Fruit fly (Drosophila melanogaster) whole organism, embryonic: ENCODE results near the gene Vm32E.
A peak's percentile ranks its signal among the peaks of the same experiment; 100 is the strongest.

Experiments
- Abd-B ChIP-seq: fragments of 200-800 bp; sonication (Bioruptor generic); optimal IDR thresholded peaks from 2 replicates; lab custom pipeline; 2018; ENCODE audit warnings: missing biosample characterization, mild to moderate bottlenecking, missing genetic modification characterization, moderate library complexity
- Ada2b ChIP-seq: fragments of 200-800 bp; sonication (Bioruptor generic); IDR thresholded peaks from 2 replicates; pipeline ENCODE4 v1.3.6; 2022; ENCODE audit warnings: missing biosample characterization, missing genetic modification characterization
- Adf1 ChIP-seq: fragments of 200-800 bp; sonication (Bioruptor generic); IDR thresholded peaks from 2 replicates; pipeline ENCODE4 v1.3.6; 2022; ENCODE audit warnings: missing biosample characterization, missing genetic modification characterization
- Asciz ChIP-seq: fragments of 200-800 bp; sonication (Bioruptor generic); optimal IDR thresholded peaks from 2 replicates; lab custom pipeline; 2017; ENCODE audit warnings: missing biosample characterization, mild to moderate bottlenecking, missing genetic modification characterization, missing genetic modification reagents
- CG10209 ChIP-seq: fragments of 200-800 bp; sonication (Bioruptor generic); optimal IDR thresholded peaks from 3 replicates; lab custom pipeline; 2017; ENCODE audit warnings: missing biosample characterization, mild to moderate bottlenecking, missing genetic modification characterization, missing genetic modification reagents
- CG10462 ChIP-seq: fragments of 200-800 bp; sonication (Bioruptor generic); optimal IDR thresholded peaks from 2 replicates; lab custom pipeline; 2016; ENCODE audit warnings: missing biosample characterization, missing genetic modification characterization
- CG11723 ChIP-seq: fragments of 200-800 bp; sonication (Bioruptor generic); optimal IDR thresholded peaks from 2 replicates; lab custom pipeline; 2017; ENCODE audit warnings: missing biosample characterization, mild to moderate bottlenecking, missing genetic modification characterization
- CG12236 ChIP-seq: fragments of 200-800 bp; sonication (Bioruptor generic); optimal IDR thresholded peaks from 2 replicates; lab custom pipeline; 2016; ENCODE audit warnings: missing biosample characterization, missing genetic modification characterization
- CG12659 ChIP-seq: fragments of 200-800 bp; sonication (Bioruptor generic); optimal IDR thresholded peaks from 3 replicates; lab custom pipeline; 2017; ENCODE audit warnings: mild to moderate bottlenecking, missing biosample characterization, missing genetic modification reagents, missing genetic modification characterization
- CG1529 ChIP-seq: fragments of 200-800 bp; sonication (Bioruptor generic); optimal IDR thresholded peaks from 3 replicates; lab custom pipeline; 2018; ENCODE audit warnings: missing biosample characterization, missing genetic modification characterization
- CG15601 ChIP-seq: fragments of 200-800 bp; sonication (Bioruptor generic); optimal IDR thresholded peaks from 3 replicates; lab custom pipeline; 2019; ENCODE audit warnings: missing biosample characterization, mild to moderate bottlenecking, missing genetic modification characterization, moderate library complexity
- CG1832 ChIP-seq: fragments of 200-800 bp; sonication (Bioruptor generic); optimal IDR thresholded peaks from 2 replicates; lab custom pipeline; 2017; ENCODE audit warnings: missing biosample characterization, mild to moderate bottlenecking, missing genetic modification characterization, inconsistent platforms
- CG30403 ChIP-seq: fragments of 200-800 bp; sonication (Bioruptor generic); optimal IDR thresholded peaks from 3 replicates; lab custom pipeline; 2016; ENCODE audit warnings: missing biosample characterization, missing genetic modification characterization
- CG31224 ChIP-seq: fragments of 200-800 bp; sonication (Bioruptor generic); IDR thresholded peaks from 2 replicates; pipeline ENCODE4 v1.3.6; 2022; ENCODE audit warnings: missing biosample characterization, missing genetic modification characterization
- CG32532 ChIP-seq: fragments of 200-800 bp; sonication (Bioruptor generic); IDR thresholded peaks from 2 replicates; pipeline ENCODE4 v1.3.6; 2022; ENCODE audit warnings: missing biosample characterization, missing genetic modification characterization
- CG32772 ChIP-seq: fragments of 200-800 bp; sonication (Bioruptor generic); IDR thresholded peaks from 2 replicates; pipeline ENCODE4 v1.3.6; 2022; ENCODE audit warnings: missing biosample characterization, missing genetic modification characterization
- CG3281 ChIP-seq: fragments of 200-800 bp; sonication (Bioruptor generic); optimal IDR thresholded peaks from 3 replicates; lab custom pipeline; 2017; ENCODE audit warnings: missing biosample characterization, mild to moderate bottlenecking, missing genetic modification characterization
- CG3407 ChIP-seq: fragments of 200-800 bp; sonication (Bioruptor generic); optimal IDR thresholded peaks from 2 replicates; lab custom pipeline; 2018; ENCODE audit warnings: missing biosample characterization, mild to moderate bottlenecking, missing genetic modification characterization
- CG4282 ChIP-seq: fragments of 200-800 bp; sonication (Bioruptor generic); optimal IDR thresholded peaks from 2 replicates; lab custom pipeline; 2016; ENCODE audit warnings: missing biosample characterization, missing genetic modification characterization
- CG7963 ChIP-seq: fragments of 200-800 bp; sonication (Bioruptor generic); IDR thresholded peaks from 3 replicates; pipeline ENCODE4 v1.3.6; 2022; ENCODE audit warnings: missing biosample characterization, missing genetic modification characterization; ENCODE audit not compliant: partially characterized antibody
- CG9609 ChIP-seq: fragments of 200-800 bp; sonication (Bioruptor generic); optimal IDR thresholded peaks from 3 replicates; lab custom pipeline; 2016; ENCODE audit warnings: missing biosample characterization, missing genetic modification characterization
- CTCF ChIP-seq: fragments of 200-800 bp; sonication (Bioruptor generic); optimal IDR thresholded peaks from 2 replicates; lab custom pipeline; 2017; ENCODE audit warnings: missing biosample characterization, mild to moderate bottlenecking, missing genetic modification characterization, moderate library complexity
- CoRest ChIP-seq: fragments of 200-800 bp; sonication (Bioruptor generic); optimal IDR thresholded peaks from 3 replicates; lab custom pipeline; 2018; ENCODE audit warnings: missing biosample characterization, mild to moderate bottlenecking, missing genetic modification characterization, moderate library complexity
- D ChIP-seq, 2 experiments: fragments of 200-800 bp in 1 of 2; fragments of >200 bp in 1 of 2; sonication (Bioruptor generic) in 1 of 2; optimal IDR thresholded peaks; 2 replicates in 1 of 2; 3 replicates in 1 of 2; lab custom pipeline; 2017; ENCODE audit warnings: mild to moderate bottlenecking in 1 of 2, missing biosample characterization in 1 of 2, missing genetic modification characterization in 1 of 2, missing genetic modification reagents in 1 of 2
- Dip2 ChIP-seq: fragments of 200-800 bp; sonication (Bioruptor generic); IDR thresholded peaks from 2 replicates; pipeline ENCODE4 v1.3.6; 2022; ENCODE audit warnings: missing biosample characterization, missing genetic modification characterization
- Doc2 ChIP-seq: fragments of 200-800 bp; sonication (Bioruptor generic); IDR thresholded peaks from 2 replicates; pipeline ENCODE4 v1.3.6; 2022; ENCODE audit warnings: missing biosample characterization, missing genetic modification characterization
- GATAe ChIP-seq: fragments of 200-800 bp; sonication (Bioruptor generic); conservative IDR thresholded peaks from 2 replicates; pipeline ENCODE4 v1.3.6; 2022; ENCODE audit warnings: missing biosample characterization, missing genetic modification characterization
- Gsc ChIP-seq: fragments of 200-800 bp; sonication (Bioruptor generic); IDR thresholded peaks from 2 replicates; pipeline ENCODE4 v1.3.6; 2022; ENCODE audit warnings: missing biosample characterization, missing genetic modification characterization
- H2.0 ChIP-seq: fragments of 200-800 bp; sonication (Bioruptor generic); IDR thresholded peaks from 2 replicates; pipeline ENCODE4 v1.3.6; 2022; ENCODE audit warnings: missing biosample characterization, missing genetic modification characterization
- Hr3 ChIP-seq: fragments of 200-800 bp; sonication (Bioruptor generic); optimal IDR thresholded peaks from 3 replicates; lab custom pipeline; 2016; ENCODE audit warnings: missing biosample characterization, missing genetic modification characterization
- Hr51 ChIP-seq, 2 experiments: fragments of 200-800 bp; sonication (Bioruptor generic); optimal IDR thresholded peaks; 2 replicates in 1 of 2; 3 replicates in 1 of 2; lab custom pipeline; 2016 to 2018; ENCODE audit warnings: missing biosample characterization in 2 of 2, missing genetic modification characterization in 2 of 2, mild to moderate bottlenecking in 1 of 2, moderate library complexity in 1 of 2
- Mad ChIP-seq: fragments of 200-800 bp; sonication (Bioruptor generic); optimal IDR thresholded peaks from 2 replicates; lab custom pipeline; 2016; ENCODE audit warnings: missing biosample characterization, missing genetic modification characterization
- Max ChIP-seq: fragments of 200-800 bp; sonication (Bioruptor generic); optimal IDR thresholded peaks from 2 replicates; lab custom pipeline; 2016; ENCODE audit warnings: missing biosample characterization, mild to moderate bottlenecking, missing genetic modification characterization
- Med ChIP-seq: fragments of 200-800 bp; sonication (Bioruptor generic); peaks from one replicate; lab custom pipeline; 2016; ENCODE audit warnings: missing biosample characterization, missing genetic modification characterization, mild to moderate bottlenecking, inconsistent platforms, moderate library complexity
- Neu2 ChIP-seq: fragments of 200-800 bp; sonication (Bioruptor generic); optimal IDR thresholded peaks from 3 replicates; lab custom pipeline; 2016; ENCODE audit warnings: missing biosample characterization, missing genetic modification characterization, borderline replicate concordance
- Xrp1 ChIP-seq: fragments of 200-800 bp; sonication (Bioruptor generic); IDR thresholded peaks from 2 replicates; pipeline ENCODE4 v1.3.6; 2022; ENCODE audit warnings: missing biosample characterization, missing genetic modification characterization
- caup ChIP-seq: fragments of 200-800 bp; sonication (Bioruptor generic); optimal IDR thresholded peaks from 3 replicates; lab custom pipeline; 2017; ENCODE audit warnings: missing biosample characterization, mild to moderate bottlenecking, missing genetic modification characterization, moderate library complexity; ENCODE audit not compliant: severe bottlenecking
- chm ChIP-seq: fragments of 200-800 bp; sonication (Bioruptor generic); IDR thresholded peaks from 2 replicates; pipeline ENCODE4 v1.3.6; 2022; ENCODE audit warnings: missing biosample characterization, missing genetic modification characterization
- crp ChIP-seq, 2 experiments: fragments of 200-800 bp; sonication (Bioruptor generic); optimal IDR thresholded peaks; 2 replicates in 1 of 2; 3 replicates in 1 of 2; lab custom pipeline; 2017; ENCODE audit warnings: missing biosample characterization in 2 of 2, missing genetic modification characterization in 2 of 2, mild to moderate bottlenecking in 1 of 2, moderate library complexity in 1 of 2
- disco-r ChIP-seq: fragments of 200-800 bp; sonication (Bioruptor generic); optimal IDR thresholded peaks from 2 replicates; lab custom pipeline; 2016; ENCODE audit warnings: missing biosample characterization, missing genetic modification characterization
- en ChIP-seq: fragments of 200-800 bp; sonication (Bioruptor generic); optimal IDR thresholded peaks from 2 replicates; lab custom pipeline; 2016; ENCODE audit warnings: missing biosample characterization, missing genetic modification characterization
- fu2 ChIP-seq: fragments of 200-800 bp; sonication (Bioruptor generic); optimal IDR thresholded peaks from 2 replicates; lab custom pipeline; 2016; ENCODE audit warnings: missing biosample characterization, missing genetic modification characterization
- gfzf ChIP-seq: fragments of 200-800 bp; sonication (Bioruptor generic); optimal IDR thresholded peaks from 2 replicates; lab custom pipeline; 2016; ENCODE audit warnings: missing biosample characterization, mild to moderate bottlenecking, missing genetic modification characterization, moderate library complexity
- gsb-n ChIP-seq: fragments of 200-800 bp; sonication (Bioruptor generic); optimal IDR thresholded peaks from 3 replicates; lab custom pipeline; 2018; ENCODE audit warnings: missing biosample characterization, mild to moderate bottlenecking, missing genetic modification characterization
- lilli ChIP-seq: fragments of 200-800 bp; sonication (Bioruptor generic); optimal IDR thresholded peaks from 3 replicates; lab custom pipeline; 2016; ENCODE audit warnings: missing biosample characterization, missing genetic modification characterization
- pfk ChIP-seq: fragments of 200-800 bp; sonication (Bioruptor generic); optimal IDR thresholded peaks from 2 replicates; lab custom pipeline; 2018; ENCODE audit warnings: missing biosample characterization, mild to moderate bottlenecking, missing genetic modification characterization, moderate library complexity
- pho ChIP-seq: fragments of 200-800 bp; sonication (Bioruptor generic); optimal IDR thresholded peaks from 2 replicates; lab custom pipeline; 2016; ENCODE audit warnings: missing biosample characterization, missing genetic modification characterization
- pum ChIP-seq: fragments of 200-800 bp; sonication (Bioruptor generic); optimal IDR thresholded peaks from 2 replicates; lab custom pipeline; 2016; ENCODE audit warnings: missing biosample characterization, missing genetic modification characterization
- schlank ChIP-seq: fragments of 200-800 bp; sonication (Bioruptor generic); optimal IDR thresholded peaks from 2 replicates; lab custom pipeline; 2018; ENCODE audit warnings: missing biosample characterization, mild to moderate bottlenecking, missing genetic modification characterization
- tx ChIP-seq: fragments of 200-800 bp; sonication (Bioruptor generic); optimal IDR thresholded peaks from 2 replicates; lab custom pipeline; 2016; ENCODE audit warnings: missing biosample characterization, missing genetic modification characterization

Gene Vm32E

DNA sequence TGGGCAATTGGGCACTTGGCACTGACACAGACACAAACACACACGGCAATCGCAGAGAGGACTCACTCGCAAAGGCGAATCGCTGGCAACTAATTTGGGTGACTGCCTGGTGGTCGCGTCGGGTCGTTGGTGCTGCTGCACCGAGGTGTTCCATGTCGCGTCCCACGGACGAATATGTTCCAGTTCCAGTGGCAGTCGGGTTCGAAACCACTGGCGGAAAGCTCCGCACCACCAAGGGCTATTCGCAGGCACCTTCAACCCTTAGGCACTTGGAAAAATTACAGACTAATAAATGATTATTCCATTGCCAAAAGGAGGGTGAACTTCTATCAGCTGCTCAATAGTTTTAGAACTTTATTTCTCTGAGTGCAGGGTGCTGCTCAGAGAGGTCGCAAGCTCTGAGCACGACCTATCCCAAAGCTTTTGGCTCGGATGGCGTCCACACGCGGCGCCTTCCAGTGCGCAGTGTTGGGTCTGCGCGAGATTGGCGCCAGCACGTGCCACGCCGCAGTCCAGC is 32.1 kb upstream of the Vm32E start, which contains the start of gene Ca-beta (continued):
- TF ChIP-seq GATAe (GFP tag; lab: Robert Waterston, UW) (no peak), CG1832 (GFP tag; lab: Kevin White, UChicago) (no peak), Abd-B (no peak), CG10209 (GFP tag; lab: Kevin White, UChicago) (peak; percentile 21), tx (no peak), Mad (GFP tag; lab: Kevin White, UChicago) (no peak), pho (GFP tag; lab: Kevin White, UChicago) (peak; percentile 42), Hr51 (GFP tag; optimal IDR thresholded peaks at IDR 0.05; lab: Kevin White, UChicago) (peak; percentile 29 to 43), Neu2 (no peak), lilli (peak; percentile 68), gsb-n (tag; lab: Kevin White, UChicago) (no peak), D (optimal IDR thresholded peaks at IDR 0.05; lab: Kevin White, UChicago) (no peak), D (GFP tag; optimal IDR thresholded peaks at IDR 0.05; lab: Kevin White, UChicago) (no peak), CG31224 (GFP tag; lab: Robert Waterston, UW) (0 out of 2 replicates have a peak, but pooled peaks have one; percentile 40), CG11723 (GFP tag; lab: Kevin White, UChicago) (no peak), CG9609 (no peak), schlank (tag; lab: Kevin White, UChicago) (peak; percentile 30), pum (GFP tag; lab: Kevin White, UChicago) (no peak), Doc2 (GFP tag; lab: Robert Waterston, UW) (no peak), Xrp1 (GFP tag; lab: Robert Waterston, UW) (peak; percentile 33; the same call in 1 of the 2 replicates), CG30403 (GFP tag; lab: Kevin White, UChicago) (peak; percentile 36), CG4282 (peak; percentile 10), CG32532 (GFP tag; lab: Robert Waterston, UW) (peak; percentile 77), chm (GFP tag; lab: Robert Waterston, UW) (no peak), Adf1 (GFP tag; lab: Robert Waterston, UW) (peak; percentile 54; the same call in 1 of the 2 replicates), en (GFP tag; lab: Kevin White, UChicago) (no peak), CG10462 (GFP tag; lab: Kevin White, UChicago) (no peak), Med (peak; percentile 90), disco-r (GFP tag; lab: Kevin White, UChicago) (no peak), fu2 (GFP tag; lab: Kevin White, UChicago) (no peak), H2.0 (GFP tag; lab: Robert Waterston, UW) (0 out of 2 replicates have a peak, but pooled peaks have one; percentile 21), Hr3 (GFP tag; lab: Kevin White, UChicago) (no peak), Ada2b (GFP tag; lab: Robert Waterston, UW) (peak; percentile 73), CTCF (GFP tag; lab: Kevin White, UChicago) (peak; percentile 25), CG7963 (no peak), crp (GFP tag; optimal IDR thresholded peaks at IDR 0.05; lab: Kevin White, UChicago) (peak in 1 of 2 experiments; percentile 18), CG12236 (GFP tag; lab: Kevin White, UChicago) (no peak), pfk (GFP tag; lab: Kevin White, UChicago) (no peak), CG3407 (no peak), CG3281 (GFP tag; lab: Kevin White, UChicago) (peak; percentile 48), Gsc (no peak), caup (GFP tag; lab: Kevin White, UChicago) (peak; percentile 54), Dip2 (no peak), Asciz (GFP tag; lab: Kevin White, UChicago) (no peak), Max (GFP tag; lab: Kevin White, UChicago) (no peak), CG15601 (no peak), CoRest (tag; lab: Kevin White, UChicago) (no peak), CG32772 (GFP tag; lab: Robert Waterston, UW) (peak; percentile 37; the same call in 1 of the 2 replicates), CG12659 (GFP tag; lab: Kevin White, UChicago) (peak; percentile 22), CG1529 (no peak), gfzf (GFP tag; lab: Kevin White, UChicago) (no peak)
